Fruit fly (Drosophila melanogaster): ENCODE results near the gene CG5347.

The CG5347 gene

DNA sequence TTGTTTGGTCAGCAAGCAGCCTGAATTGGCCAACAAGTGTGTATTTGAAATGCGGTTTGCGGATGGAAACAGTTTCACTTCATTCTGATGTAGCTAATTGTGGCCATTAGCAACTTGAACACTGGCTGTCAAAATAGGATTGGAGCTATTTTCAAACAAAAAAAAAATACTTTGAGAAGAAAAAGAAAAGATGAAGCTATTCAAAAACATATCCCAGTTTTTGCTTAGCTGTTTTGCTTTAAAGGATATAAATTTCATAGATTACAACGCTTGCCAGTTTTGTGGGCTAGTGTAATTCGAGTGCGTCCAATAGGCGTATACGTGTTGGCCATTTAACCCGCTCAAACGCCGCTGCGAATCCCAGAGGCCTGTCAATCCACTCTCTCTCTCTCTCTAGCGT is 35.7 kb downstream of the CG5347 start:
- TF ChIP-seq jim (GFP tag; optimal IDR thresholded peaks at IDR 0.05) (no peak), Vsx2 (GFP tag; optimal IDR thresholded peaks at IDR 0.05; ENCODE audit: partially characterized antibody) (no peak), sv (GFP tag; optimal IDR thresholded peaks at IDR 0.05) (no peak), dmrt93B (GFP tag; optimal IDR thresholded peaks at IDR 0.05) (no peak), GATAd (GFP tag; optimal IDR thresholded peaks at IDR 0.05) (no peak), foxo (GFP tag; optimal IDR thresholded peaks at IDR 0.05) (no peak), Hr78 (GFP tag; optimal IDR thresholded peaks at IDR 0.05) (no peak), CG32264 (GFP tag; optimal IDR thresholded peaks at IDR 0.05) (no peak), lola (GFP tag; optimal IDR thresholded peaks at IDR 0.05) (no peak), N (GFP tag; optimal IDR thresholded peaks at IDR 0.05) (no peak), CrebA (GFP tag; optimal IDR thresholded peaks at IDR 0.05; ENCODE audit: borderline replicate concordance) (no peak), Abd-B (GFP tag; optimal IDR thresholded peaks at IDR 0.05) (no peak), pan (optimal IDR thresholded peaks at IDR 0.05) (no peak), woc (GFP tag; optimal IDR thresholded peaks at IDR 0.05) (no peak), tai (GFP tag; optimal IDR thresholded peaks at IDR 0.05) (no peak), fru (GFP tag; optimal IDR thresholded peaks at IDR 0.05) (no peak), Sp1 (GFP tag; optimal IDR thresholded peaks at IDR 0.05) (no peak), psq (GFP tag; optimal IDR thresholded peaks at IDR 0.05) (no peak), Dif (GFP tag; optimal IDR thresholded peaks at IDR 0.05; ENCODE audit: partially characterized antibody) (no peak), h (GFP tag; optimal IDR thresholded peaks at IDR 0.05) (no peak)

- TF ChIP-seq h (GFP tag; optimal IDR thresholded peaks at IDR 0.05), result no peak
- TF ChIP-seq Rel (GFP tag; optimal IDR thresholded peaks at IDR 0.05), result no peak
- TF ChIP-seq Rel (tag; optimal IDR thresholded peaks at IDR 0.05), result no peak
- no peak for TF ChIP-seq br (GFP tag; optimal IDR thresholded peaks at IDR 0.05)
- no peak for TF ChIP-seq fru (GFP tag; optimal IDR thresholded peaks at IDR 0.05)
- TF ChIP-seq Abd-B (GFP tag; optimal IDR thresholded peaks at IDR 0.05), result no peak
- peak; percentile 75 for TF ChIP-seq psq (GFP tag; optimal IDR thresholded peaks at IDR 0.05)
- peak; percentile 19 for TF ChIP-seq Dif (GFP tag; optimal IDR thresholded peaks at IDR 0.05; ENCODE audit: partially characterized antibody)
- TF ChIP-seq Hnf4 (GFP tag; optimal IDR thresholded peaks at IDR 0.05), result no peak
- TF ChIP-seq CrebA (GFP tag; optimal IDR thresholded peaks at IDR 0.05; ENCODE audit: borderline replicate concordance), result no peak
- no peak for TF ChIP-seq foxo (GFP tag; optimal IDR thresholded peaks at IDR 0.05)
- no peak for TF ChIP-seq dsf (GFP tag; optimal IDR thresholded peaks at IDR 0.05; ENCODE audit: borderline replicate concordance)
These were observed 48.3 kb downstream of the CG5347 start for dm6 chrX:14824690-14825469.

DNA sequence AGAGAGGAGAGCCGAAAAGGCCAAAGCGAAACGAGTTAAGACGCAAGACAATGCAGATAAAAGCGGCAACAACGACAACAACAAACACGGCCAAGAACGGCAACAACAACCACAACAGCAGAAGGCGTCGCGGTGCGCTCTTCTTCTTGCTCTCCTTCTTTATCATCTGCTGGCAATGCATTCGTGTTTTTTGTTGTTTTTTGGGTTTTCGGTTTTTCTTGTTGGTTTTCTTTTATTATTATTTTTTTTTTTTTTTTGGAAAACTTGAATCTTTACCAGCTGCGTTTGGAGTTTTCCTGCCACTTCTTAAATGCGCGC is 48.9 kb downstream of the CG5347 start:
- TF ChIP-seq jim (GFP tag; optimal IDR thresholded peaks at IDR 0.05) (no peak), psq (GFP tag; optimal IDR thresholded peaks at IDR 0.05) (peak; percentile 63), h (GFP tag; optimal IDR thresholded peaks at IDR 0.05) (no peak)

DNA sequence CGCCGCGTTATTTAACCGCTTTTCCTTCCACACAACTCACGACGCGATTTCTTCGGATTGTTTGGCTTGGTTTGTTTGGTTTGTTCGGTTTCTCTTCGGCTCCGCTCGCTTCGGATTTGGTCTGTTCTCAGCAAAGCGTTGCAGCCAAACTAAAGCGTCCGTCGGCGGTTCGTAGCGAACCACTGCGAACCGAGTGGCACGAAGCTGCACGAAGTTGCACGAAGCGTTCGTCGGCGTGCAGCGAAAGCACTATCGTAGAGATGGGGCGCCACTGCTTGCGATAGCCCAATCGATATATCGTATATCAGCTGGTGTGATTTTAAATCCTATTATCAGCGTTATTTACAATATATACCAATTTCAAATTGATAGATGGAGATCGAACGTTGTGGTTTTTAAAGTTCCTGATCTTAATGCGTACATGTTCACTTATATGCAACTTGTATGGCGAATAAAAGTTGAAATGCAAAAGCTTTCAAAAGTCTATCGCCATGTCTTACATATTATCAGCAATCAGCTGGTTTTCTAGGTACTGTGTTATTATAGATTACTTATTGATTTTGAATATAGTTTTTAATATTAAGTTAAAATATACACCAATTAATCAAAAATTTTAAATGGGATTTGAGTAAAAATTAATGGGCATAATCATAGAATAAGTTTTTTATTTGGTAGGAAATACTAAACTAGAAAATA is 49.5 kb downstream of the CG5347 start, which contains the start of gene rut:
TSS of gene rut (minus strand) at position 152 of the 696 bp plus-strand sequence.
- TF ChIP-seq jim (GFP tag; optimal IDR thresholded peaks at IDR 0.05) (no peak), fru (GFP tag; optimal IDR thresholded peaks at IDR 0.05) (peak; percentile 11), tai (GFP tag; optimal IDR thresholded peaks at IDR 0.05) (no peak), h (GFP tag; optimal IDR thresholded peaks at IDR 0.05) (peak; percentile 35), Hr83 (GFP tag; optimal IDR thresholded peaks at IDR 0.05; ENCODE audit: poor library complexity, severe bottlenecking) (peak; percentile 67), Jra (GFP tag; optimal IDR thresholded peaks at IDR 0.05) (peak; percentile 42), woc (GFP tag; optimal IDR thresholded peaks at IDR 0.05) (peak; percentile 82), dl (GFP tag; optimal IDR thresholded peaks at IDR 0.05; ENCODE audit: insufficient read depth in 1 of 2, partially characterized antibody in 2 of 2) (no peak), foxo (GFP tag; optimal IDR thresholded peaks at IDR 0.05) (peak in 1 of 2 experiments; percentile 5), Myc (optimal IDR thresholded peaks at IDR 0.05) (no peak), lola (GFP tag; optimal IDR thresholded peaks at IDR 0.05) (no peak), rgr (GFP tag; optimal IDR thresholded peaks at IDR 0.05) (peak; percentile 20), Rel (GFP tag; optimal IDR thresholded peaks at IDR 0.05) (no peak), Rel (tag; optimal IDR thresholded peaks at IDR 0.05) (no peak), Vsx2 (GFP tag; optimal IDR thresholded peaks at IDR 0.05; ENCODE audit: partially characterized antibody) (no peak), Hnf4 (GFP tag; optimal IDR thresholded peaks at IDR 0.05) (no peak)

All from whole organism, wandering third instar larva.